Worm (Caenorhabditis elegans): ENCODE results near the gene let-23.

ce11 chrII:9236972-9237371 lies 39.7 kb downstream of the let-23 start:
- TF ChIP-seq flt-1 (GFP tag; IDR thresholded peaks at IDR 0.05): no peak
- no peak for TF ChIP-seq cog-1 (tag; optimal IDR thresholded peaks at IDR 0.05)
- no peak for TF ChIP-seq T22C8.4 (GFP tag; IDR thresholded peaks at IDR 0.05)
